Worm (Caenorhabditis elegans) whole organism, L4 larva: ENCODE data around the gene F31F7.1.

Source experiments
- F10B5.3 ChIP-seq: sonication (generic microtip); optimal IDR thresholded peaks from 2 replicates; lab custom pipeline; 2016; ENCODE audit warnings: mild to moderate bottlenecking, missing genetic modification characterization, missing compliant biosample characterization
- F26F4.8 ChIP-seq: fragments of 200-800 bp; sonication (Bioruptor generic); conservative IDR thresholded peaks from 2 replicates; pipeline ENCODE4 v1.3.6; 2022; ENCODE audit warnings: missing genetic modification characterization, missing compliant biosample characterization
- T20F7.1 ChIP-seq: fragments of 200-800 bp; sonication (Bioruptor generic); optimal IDR thresholded peaks from 2 replicates; lab custom pipeline; 2018; ENCODE audit warnings: mild to moderate bottlenecking, missing genetic modification characterization, missing compliant biosample characterization
- Y105C5A.15 ChIP-seq: fragments of 200-800 bp; sonication (Bioruptor generic); IDR thresholded peaks from 2 replicates; pipeline ENCODE4 v1.3.6; 2022; ENCODE audit warnings: missing genetic modification characterization, missing compliant biosample characterization
- ZK337.2 ChIP-seq: fragments of 200-800 bp; sonication (Bioruptor generic); IDR thresholded peaks from 2 replicates; pipeline ENCODE4 v1.3.6; 2022; ENCODE audit warnings: missing genetic modification reagents, missing genetic modification characterization, missing compliant biosample characterization
- ZK546.5 ChIP-seq, 2 experiments: sonication (generic microtip); optimal IDR thresholded peaks; 2 replicates each; lab custom pipeline; 2017; ENCODE audit warnings: missing biosample characterization in 2 of 2, missing genetic modification characterization in 2 of 2
- aha-1 ChIP-seq: fragments of 150-350 bp; peaks from one replicate; lab custom pipeline; 2014; ENCODE audit warnings: missing biosample characterization, missing genetic modification characterization
- aly-2 ChIP-seq: sonication (generic microtip); optimal IDR thresholded peaks from 2 replicates; lab custom pipeline; 2018; ENCODE audit warnings: missing biosample characterization, missing genetic modification characterization
- ama-1 ChIP-seq: fragments of 150-350 bp; optimal IDR thresholded peaks from 2 replicates; lab custom pipeline; 2014; ENCODE audit warnings: inconsistent platforms, mixed read lengths
- attf-4 ChIP-seq: sonication (generic microtip); optimal IDR thresholded peaks from 3 replicates; lab custom pipeline; 2017; ENCODE audit warnings: missing biosample characterization, missing genetic modification characterization
- ceh-32 ChIP-seq: sonication (generic microtip); optimal IDR thresholded peaks from 2 replicates; lab custom pipeline; 2016; ENCODE audit warnings: mild to moderate bottlenecking, missing genetic modification characterization, missing compliant biosample characterization; ENCODE audit not compliant: poor library complexity
- ceh-44 ChIP-seq: fragments of 200-800 bp; sonication (Bioruptor generic); IDR thresholded peaks from 2 replicates; pipeline ENCODE4 v1.3.6; 2022; ENCODE audit warnings: missing genetic modification reagents, missing genetic modification characterization, missing compliant biosample characterization
- ces-1 ChIP-seq: fragments of 150-350 bp; sonication (generic microtip); optimal IDR thresholded peaks from 4 replicates; lab custom pipeline; 2014; ENCODE audit warnings: missing biosample characterization, missing genetic modification reagents, missing genetic modification characterization
- daf-16 ChIP-seq, 3 experiments: sonication (generic microtip); optimal IDR thresholded peaks; 2 replicates each; lab custom pipeline; 2016 to 2017; ENCODE audit warnings: missing genetic modification characterization in 3 of 3, missing genetic modification reagents in 3 of 3, mild to moderate bottlenecking in 2 of 3, missing compliant biosample characterization in 2 of 3, missing biosample characterization in 1 of 3, moderate library complexity in 1 of 3
- daf-19 ChIP-seq: fragments of 200-800 bp; sonication (Bioruptor generic); conservative IDR thresholded peaks from 2 replicates; pipeline ENCODE4 v1.3.6; 2022; ENCODE audit warnings: missing genetic modification characterization, missing compliant biosample characterization
- daf-8 ChIP-seq: fragments of 200-800 bp; sonication (Bioruptor generic); IDR thresholded peaks from 2 replicates; pipeline ENCODE4 v1.3.6; 2022; ENCODE audit warnings: missing genetic modification characterization, missing compliant biosample characterization
- dmd-6 ChIP-seq: fragments of 200-800 bp; sonication (Bioruptor generic); IDR thresholded peaks from 2 replicates; pipeline ENCODE4 v1.3.6; 2022; ENCODE audit warnings: missing genetic modification reagents, missing genetic modification characterization, missing compliant biosample characterization
- dve-1 ChIP-seq: sonication (generic microtip); optimal IDR thresholded peaks from 2 replicates; lab custom pipeline; 2017; ENCODE audit warnings: antibody characterized with exemption, mild to moderate bottlenecking, missing genetic modification characterization, missing compliant biosample characterization; ENCODE audit not compliant: insufficient read depth
- egl-27 ChIP-seq: sonication (generic microtip); optimal IDR thresholded peaks from 3 replicates; lab custom pipeline; 2017; ENCODE audit warnings: missing biosample characterization, missing genetic modification reagents, missing genetic modification characterization
- gei-8 ChIP-seq: fragments of 200-800 bp; sonication (Bioruptor generic); optimal IDR thresholded peaks from 2 replicates; lab custom pipeline; 2018; ENCODE audit warnings: mild to moderate bottlenecking, missing genetic modification characterization, missing compliant biosample characterization
- hif-1 ChIP-seq, 2 experiments: sonication (generic microtip); optimal IDR thresholded peaks; 2 replicates each; lab custom pipeline; 2016 to 2017; ENCODE audit warnings: missing compliant biosample characterization in 2 of 2, missing genetic modification characterization in 2 of 2, missing genetic modification reagents in 2 of 2, missing genotype in 2 of 2, mild to moderate bottlenecking in 1 of 2
- hlh-11 ChIP-seq: fragments of 200-800 bp; sonication (Bioruptor generic); optimal IDR thresholded peaks from 2 replicates; lab custom pipeline; 2018; ENCODE audit warnings: mild to moderate bottlenecking, missing genetic modification characterization, missing compliant biosample characterization
- hlh-30 ChIP-seq: sonication (generic microtip); optimal IDR thresholded peaks from 2 replicates; lab custom pipeline; 2017; ENCODE audit warnings: antibody characterized with exemption, mild to moderate bottlenecking, missing genetic modification characterization, missing compliant biosample characterization; ENCODE audit not compliant: insufficient read depth
- jun-1 ChIP-seq: fragments of 150-350 bp; optimal IDR thresholded peaks from 2 replicates; lab custom pipeline; 2014; ENCODE audit warnings: missing biosample characterization, missing genetic modification reagents, missing genetic modification characterization
- lin-1 ChIP-seq: fragments of 200-800 bp; sonication (Bioruptor generic); IDR thresholded peaks from 2 replicates; pipeline ENCODE4 v1.3.6; 2022; ENCODE audit warnings: missing genetic modification reagents, missing genetic modification characterization, missing compliant biosample characterization
- lin-38 ChIP-seq: fragments of 200-800 bp; sonication (Bioruptor generic); IDR thresholded peaks from 2 replicates; pipeline ENCODE4 v1.3.6; 2022; ENCODE audit warnings: missing genetic modification reagents, missing genetic modification characterization, missing compliant biosample characterization
- lsy-2 ChIP-seq, 2 experiments: fragments of 150-350 bp in 1 of 2; sonication (generic microtip) in 1 of 2; optimal IDR thresholded peaks; 2 replicates each; lab custom pipeline; 2014 to 2017; ENCODE audit warnings: missing biosample characterization in 2 of 2, missing genetic modification characterization in 2 of 2
- madf-9 ChIP-seq: fragments of 200-800 bp; sonication (Bioruptor generic); conservative IDR thresholded peaks from 2 replicates; pipeline ENCODE4 v1.3.6; 2022; ENCODE audit warnings: missing genetic modification reagents, missing genetic modification characterization, missing compliant biosample characterization
- mdl-1 ChIP-seq, 2 experiments: fragments of 150-350 bp in 1 of 2; sonication (generic microtip) in 1 of 2; optimal IDR thresholded peaks; 2 replicates each; lab custom pipeline; 2014 to 2017; ENCODE audit warnings: missing biosample characterization in 2 of 2, missing genetic modification characterization in 2 of 2
- mdt-29 ChIP-seq: fragments of 200-800 bp; sonication (Bioruptor generic); IDR thresholded peaks from 2 replicates; pipeline ENCODE4 v1.3.6; 2022; ENCODE audit warnings: missing genetic modification reagents, missing genetic modification characterization, missing compliant biosample characterization
- mep-1 ChIP-seq: fragments of 150-350 bp; sonication (generic microtip); optimal IDR thresholded peaks from 3 replicates; lab custom pipeline; 2014; ENCODE audit warnings: missing biosample characterization, missing genetic modification characterization
- mxl-2 ChIP-seq: fragments of 200-800 bp; sonication (Bioruptor generic); conservative IDR thresholded peaks from 2 replicates; pipeline ENCODE4 v1.3.6; 2022; ENCODE audit warnings: missing genetic modification reagents, missing genetic modification characterization, missing compliant biosample characterization
- nhr-10 ChIP-seq: fragments of 150-350 bp; optimal IDR thresholded peaks from 2 replicates; lab custom pipeline; 2014; ENCODE audit warnings: missing biosample characterization, missing genetic modification characterization
- nhr-102 ChIP-seq: sonication (generic microtip); optimal IDR thresholded peaks from 2 replicates; lab custom pipeline; 2016; ENCODE audit warnings: mild to moderate bottlenecking, missing genetic modification characterization, moderate library complexity, missing compliant biosample characterization
- nhr-11 ChIP-seq: fragments of 150-350 bp; optimal IDR thresholded peaks from 2 replicates; lab custom pipeline; 2014; ENCODE audit warnings: missing biosample characterization, missing genetic modification characterization
- nhr-41 ChIP-seq: fragments of 200-800 bp; sonication (Bioruptor generic); IDR thresholded peaks from 2 replicates; pipeline ENCODE4 v1.3.6; 2022; ENCODE audit warnings: missing genetic modification reagents, missing genetic modification characterization, missing compliant biosample characterization
- nhr-42 ChIP-seq: fragments of 200-800 bp; sonication (Bioruptor generic); IDR thresholded peaks from 2 replicates; pipeline ENCODE4 v1.3.6; 2022; ENCODE audit warnings: missing genetic modification characterization, missing compliant biosample characterization
- nhr-48 ChIP-seq: sonication (generic microtip); optimal IDR thresholded peaks from 2 replicates; lab custom pipeline; 2016; ENCODE audit warnings: mild to moderate bottlenecking, missing genetic modification characterization, missing compliant biosample characterization
- nhr-6 ChIP-seq: fragments of 150-350 bp; optimal IDR thresholded peaks from 2 replicates; lab custom pipeline; 2014; ENCODE audit warnings: missing biosample characterization, missing genetic modification characterization
- nhr-76 ChIP-seq: fragments of 150-350 bp; optimal IDR thresholded peaks from 2 replicates; lab custom pipeline; 2014; ENCODE audit warnings: missing biosample characterization, missing genetic modification characterization
- nhr-77 ChIP-seq: fragments of 150-350 bp; optimal IDR thresholded peaks from 2 replicates; lab custom pipeline; 2014; ENCODE audit warnings: missing biosample characterization, missing genetic modification characterization
- php-3 ChIP-seq: fragments of 200-800 bp; sonication (Bioruptor generic); IDR thresholded peaks from 2 replicates; pipeline ENCODE4 v1.3.6; 2022; ENCODE audit warnings: missing genetic modification reagents, missing genetic modification characterization, missing compliant biosample characterization
- pqm-1 ChIP-seq: sonication (generic microtip); optimal IDR thresholded peaks from 2 replicates; lab custom pipeline; 2017; ENCODE audit warnings: missing biosample characterization, missing genetic modification characterization
- snpc-1.2 ChIP-seq: fragments of 200-800 bp; sonication (Bioruptor generic); IDR thresholded peaks from 2 replicates; pipeline ENCODE4 v1.3.6; 2022; ENCODE audit warnings: missing genetic modification reagents, missing genetic modification characterization, missing compliant biosample characterization
- snpc-4 ChIP-seq: fragments of 150-350 bp; optimal IDR thresholded peaks from 2 replicates; lab custom pipeline; 2014; ENCODE audit warnings: missing biosample characterization, missing genetic modification characterization
- tra-1 ChIP-seq: fragments of 200-800 bp; sonication (Bioruptor generic); IDR thresholded peaks from 2 replicates; pipeline ENCODE4 v1.3.6; 2022; ENCODE audit warnings: missing genetic modification reagents, missing genetic modification characterization, missing compliant biosample characterization
- unc-130 ChIP-seq: sonication (generic microtip); optimal IDR thresholded peaks from 2 replicates; lab custom pipeline; 2016; ENCODE audit warnings: missing genetic modification reagents, missing genetic modification characterization, missing compliant biosample characterization
- unc-39 ChIP-seq: sonication (generic microtip); optimal IDR thresholded peaks from 2 replicates; lab custom pipeline; 2017; ENCODE audit warnings: missing biosample characterization, missing genetic modification characterization
- unc-62 ChIP-seq, 3 experiments: fragments of 150-350 bp in 1 of 3; sonication (generic microtip); optimal IDR thresholded peaks in 2 of 3; peaks in 1 of 3; 1 replicate in 1 of 3; 2 replicates in 2 of 3; lab custom pipeline; 2014 to 2017; ENCODE audit warnings: missing biosample characterization in 3 of 3, missing genetic modification characterization in 3 of 3, missing genetic modification reagents in 3 of 3, missing genotype in 1 of 3
- zfp-2 ChIP-seq: sonication (generic microtip); optimal IDR thresholded peaks from 2 replicates; lab custom pipeline; 2016; ENCODE audit warnings: mild to moderate bottlenecking, missing genetic modification characterization, missing compliant biosample characterization
- zip-2 ChIP-seq: fragments of 150-350 bp; optimal IDR thresholded peaks from 2 replicates; lab custom pipeline; 2014; ENCODE audit warnings: missing biosample characterization, missing genetic modification characterization
- ztf-11 ChIP-seq: fragments of 150-350 bp; optimal IDR thresholded peaks from 2 replicates; lab custom pipeline; 2014; ENCODE audit warnings: missing biosample characterization, missing genetic modification characterization

The F31F7.1 gene

DNA sequence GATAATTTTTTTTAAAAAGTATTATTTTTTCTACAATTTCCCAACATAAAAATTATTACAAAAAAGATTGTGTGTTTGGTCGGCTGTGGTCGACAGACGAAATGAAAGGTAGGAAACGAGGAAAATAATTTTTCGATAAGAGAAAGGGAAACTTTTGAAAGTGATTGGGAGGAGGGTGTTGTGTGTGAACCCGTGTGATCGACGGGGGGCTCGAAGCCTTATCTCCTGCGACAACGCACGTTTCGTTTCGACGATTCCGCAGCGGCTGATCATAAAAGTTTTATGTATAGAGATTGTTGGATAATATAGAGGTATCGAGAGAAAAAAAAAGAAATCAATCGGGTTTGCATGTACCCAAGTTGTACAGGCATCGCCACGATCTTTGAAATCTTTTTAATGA lies 33.0 kb upstream of the F31F7.1 start (continued):
- no peak for TF ChIP-seq ama-1 (lab: Kevin White, UChicago)
- TF ChIP-seq daf-16 (GFP tag; optimal IDR thresholded peaks at IDR 0.05; lab: Kevin White, UChicago), result peak in 1 of 2 experiments; percentile 37
- TF ChIP-seq daf-16 (tag; optimal IDR thresholded peaks at IDR 0.05; lab: Kevin White, UChicago), result peak; percentile 89
- no peak for TF ChIP-seq gei-8 (GFP tag; lab: Kevin White, UChicago)
- TF ChIP-seq snpc-4 (tag; lab: Kevin White, UChicago), result no peak
- TF ChIP-seq php-3 (GFP tag; lab: Robert Waterston, UW), result peak; percentile 91
- no peak for TF ChIP-seq T20F7.1
- no peak for TF ChIP-seq nhr-6
- TF ChIP-seq lin-1, result peak; percentile 85
- peak; percentile 98 for TF ChIP-seq dmd-6 (GFP tag; lab: Robert Waterston, UW)
- peak; percentile 51 for TF ChIP-seq nhr-77 (tag; lab: Kevin White, UChicago)
- no peak for TF ChIP-seq aly-2 (tag; lab: Kevin White, UChicago)
- TF ChIP-seq jun-1 (tag; lab: Kevin White, UChicago), result no peak
- peak; percentile 73 for TF ChIP-seq dve-1 (tag; lab: Kevin White, UChicago)
- no peak for TF ChIP-seq egl-27 (tag; lab: Kevin White, UChicago)
- no peak for TF ChIP-seq daf-8 (GFP tag; lab: Robert Waterston, UW)
- no peak for TF ChIP-seq mxl-2
- no peak for TF ChIP-seq zfp-2
- TF ChIP-seq ZK337.2, result no peak
- no peak for TF ChIP-seq ceh-44 (GFP tag; lab: Robert Waterston, UW)
- no peak for TF ChIP-seq unc-62 (GFP tag; optimal IDR thresholded peaks at IDR 0.05 in 1 of 2; lab: Kevin White, UChicago)
- no peak for TF ChIP-seq unc-62 (tag; optimal IDR thresholded peaks at IDR 0.05; lab: Kevin White, UChicago)
- TF ChIP-seq nhr-42, result no peak
- no peak for TF ChIP-seq ceh-32 (tag; lab: Kevin White, UChicago)
- TF ChIP-seq nhr-11 (tag; lab: Kevin White, UChicago), result no peak
- no peak for TF ChIP-seq nhr-10 (tag; lab: Kevin White, UChicago)
- TF ChIP-seq nhr-102 (tag; lab: Kevin White, UChicago), result peak; percentile 25
- no peak for TF ChIP-seq F26F4.8 (GFP tag; lab: Robert Waterston, UW)
- 0 out of 2 replicates have a peak, but pooled peaks have one; percentile 20 for TF ChIP-seq nhr-41 (GFP tag; lab: Robert Waterston, UW)
- peak in 1 of 2 experiments; percentile 58 for TF ChIP-seq hif-1 (tag; optimal IDR thresholded peaks at IDR 0.05; lab: Kevin White, UChicago)
- no peak for TF ChIP-seq daf-19 (GFP tag; lab: Robert Waterston, UW)
- TF ChIP-seq Y105C5A.15 (GFP tag; lab: Robert Waterston, UW), result no peak
- TF ChIP-seq madf-9 (GFP tag; lab: Robert Waterston, UW), result no peak
- TF ChIP-seq F10B5.3 (tag; lab: Kevin White, UChicago), result no peak
- TF ChIP-seq lin-38 (GFP tag; lab: Robert Waterston, UW), result no peak
- peak; percentile 44 to 57 for TF ChIP-seq mdl-1 (tag; optimal IDR thresholded peaks at IDR 0.05; lab: Kevin White, UChicago)
- no peak for TF ChIP-seq attf-4 (tag; lab: Kevin White, UChicago)
- no peak for TF ChIP-seq aha-1
- peak; percentile 66; the same call in 1 of the 2 replicates for TF ChIP-seq tra-1 (GFP tag; lab: Robert Waterston, UW)
- no peak for TF ChIP-seq snpc-1.2
- TF ChIP-seq nhr-76 (tag; lab: Kevin White, UChicago), result no peak
- no peak for TF ChIP-seq lsy-2 (tag; optimal IDR thresholded peaks at IDR 0.05; lab: Kevin White, UChicago)

DNA sequence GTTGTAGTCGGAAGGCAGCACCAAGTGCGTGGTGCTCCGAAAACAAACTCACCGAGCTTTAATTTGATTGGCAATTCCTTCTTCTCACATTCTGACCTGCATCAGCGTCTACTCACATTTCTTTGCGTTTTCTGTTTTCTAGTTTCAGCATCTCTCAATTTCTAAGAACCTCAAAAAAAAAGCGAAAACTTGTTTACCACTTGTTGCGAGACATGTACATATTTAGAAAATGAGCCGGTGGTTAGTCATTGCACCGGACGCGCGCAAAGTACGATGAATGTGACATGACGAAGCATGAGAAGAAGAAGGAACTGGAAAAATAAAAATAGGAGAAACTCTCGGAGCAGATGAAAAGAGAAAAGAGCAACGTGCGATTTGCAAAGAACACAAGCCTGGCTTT lies 31.6 kb upstream of the F31F7.1 start:
- TF ChIP-seq madf-9 (GFP tag; lab: Robert Waterston, UW), result no peak
- no peak for TF ChIP-seq unc-39 (tag; lab: Kevin White, UChicago)
- TF ChIP-seq attf-4 (tag; lab: Kevin White, UChicago), result no peak
- no peak for TF ChIP-seq hlh-11
- TF ChIP-seq mep-1, result peak; percentile 26
- peak in 1 of 2 experiments; percentile 60 for TF ChIP-seq mdl-1 (tag; optimal IDR thresholded peaks at IDR 0.05; lab: Kevin White, UChicago)
- TF ChIP-seq hlh-30 (tag; lab: Kevin White, UChicago), result peak; percentile 45
- no peak for TF ChIP-seq zfp-2
- TF ChIP-seq zip-2 (tag; lab: Kevin White, UChicago), result no peak
- no peak for TF ChIP-seq ztf-11 (tag; lab: Kevin White, UChicago)
- TF ChIP-seq ces-1 (GFP tag; lab: Kevin White, UChicago), result no peak
- no peak for TF ChIP-seq mdt-29
- TF ChIP-seq pqm-1, result no peak
- no peak for TF ChIP-seq ZK337.2
- TF ChIP-seq nhr-48 (tag; lab: Kevin White, UChicago), result peak; percentile 86
- no peak for TF ChIP-seq ZK546.5 (tag; optimal IDR thresholded peaks at IDR 0.05; lab: Kevin White, UChicago)
- no peak for TF ChIP-seq unc-130
